Fruit fly (Drosophila melanogaster) whole organism, prepupa: Measurements from ENCODE around the gene CG43137.

Experiments
- Blimp-1 ChIP-seq: fragments of 200-800 bp; sonication (Bioruptor generic); optimal IDR thresholded peaks from 3 replicates; lab custom pipeline; 2017; ENCODE audit warnings: missing biosample characterization, missing genetic modification characterization, mild to moderate bottlenecking, moderate library complexity, missing genetic modification reagents
- CG10631 ChIP-seq: fragments of 200-800 bp; sonication (Bioruptor generic); optimal IDR thresholded peaks from 2 replicates; lab custom pipeline; 2016; ENCODE audit warnings: missing biosample characterization, missing genetic modification characterization
- CG10669 ChIP-seq: fragments of 200-800 bp; sonication (Bioruptor generic); optimal IDR thresholded peaks from 3 replicates; lab custom pipeline; 2018; ENCODE audit warnings: missing biosample characterization, mild to moderate bottlenecking, missing genetic modification characterization, moderate library complexity
- CG11294 ChIP-seq: fragments of 200-800 bp; sonication (Bioruptor generic); IDR thresholded peaks from 2 replicates; pipeline ENCODE4 v1.3.6; 2022; ENCODE audit warnings: missing biosample characterization, missing genetic modification characterization
- CG11762 ChIP-seq: fragments of 200-800 bp; sonication (Bioruptor generic); optimal IDR thresholded peaks from 3 replicates; lab custom pipeline; 2016; ENCODE audit warnings: missing biosample characterization, missing genetic modification characterization; ENCODE audit not compliant: insufficient read depth
- CG11902 ChIP-seq: fragments of 200-800 bp; sonication (Bioruptor generic); optimal IDR thresholded peaks from 3 replicates; lab custom pipeline; 2016; ENCODE audit warnings: missing biosample characterization, missing genetic modification characterization
- CG16779 ChIP-seq: fragments of 200-800 bp; sonication (Bioruptor generic); optimal IDR thresholded peaks from 3 replicates; lab custom pipeline; 2017; ENCODE audit warnings: missing biosample characterization, mild to moderate bottlenecking, missing genetic modification characterization
- CG3032 ChIP-seq: fragments of 200-800 bp; optimal IDR thresholded peaks from 2 replicates; lab custom pipeline; 2019; ENCODE audit warnings: missing biosample characterization, mild to moderate bottlenecking, missing genetic modification characterization, moderate library complexity
- CG31627 ChIP-seq: fragments of 200-800 bp; sonication (Bioruptor generic); optimal IDR thresholded peaks from 3 replicates; lab custom pipeline; 2016; ENCODE audit warnings: missing biosample characterization, missing genetic modification characterization
- CG32006 ChIP-seq: fragments of 200-800 bp; sonication (Bioruptor generic); optimal IDR thresholded peaks from 3 replicates; lab custom pipeline; 2017; ENCODE audit warnings: missing biosample characterization, mild to moderate bottlenecking, missing genetic modification characterization
- CG34406 ChIP-seq: fragments of 200-800 bp; sonication (Bioruptor generic); optimal IDR thresholded peaks from 3 replicates; lab custom pipeline; 2016; ENCODE audit warnings: missing biosample characterization, missing genetic modification characterization
- CG3919 ChIP-seq: fragments of 200-800 bp; sonication (Bioruptor generic); optimal IDR thresholded peaks from 3 replicates; lab custom pipeline; 2016; ENCODE audit warnings: missing biosample characterization, missing genetic modification characterization
- CG6163 ChIP-seq: fragments of 200-800 bp; sonication (Bioruptor generic); IDR thresholded peaks from 3 replicates; pipeline ENCODE4 v1.3.6; 2022; ENCODE audit warnings: missing biosample characterization, missing genetic modification characterization
- CG6808 ChIP-seq: fragments of 200-800 bp; sonication (Bioruptor generic); optimal IDR thresholded peaks from 3 replicates; lab custom pipeline; 2017; ENCODE audit warnings: missing biosample characterization, missing genetic modification characterization, mild to moderate bottlenecking, moderate library complexity, missing genetic modification reagents
- CG6854 ChIP-seq: fragments of 200-800 bp; sonication (Bioruptor generic); optimal IDR thresholded peaks from 2 replicates; lab custom pipeline; 2017; ENCODE audit warnings: missing biosample characterization, mild to moderate bottlenecking, missing genetic modification characterization
- CG9139 ChIP-seq: fragments of 200-800 bp; sonication (Bioruptor generic); optimal IDR thresholded peaks from 3 replicates; lab custom pipeline; 2017; ENCODE audit warnings: missing biosample characterization, mild to moderate bottlenecking, missing genetic modification characterization
- Eip75B ChIP-seq: fragments of 200-800 bp; sonication (Bioruptor generic); optimal IDR thresholded peaks from 3 replicates; lab custom pipeline; 2016; ENCODE audit warnings: missing biosample characterization, missing genetic modification characterization
- Eip78C ChIP-seq: fragments of 200-800 bp; sonication (Bioruptor generic); peaks from one replicate; lab custom pipeline; 2016; ENCODE audit warnings: missing biosample characterization, missing genetic modification characterization
- Eip93F ChIP-seq: fragments of 200-800 bp; sonication (Bioruptor generic); optimal IDR thresholded peaks from 2 replicates; lab custom pipeline; 2016; ENCODE audit warnings: missing biosample characterization, mild to moderate bottlenecking, missing genetic modification characterization
- Ets21C ChIP-seq: fragments of 200-800 bp; sonication (Bioruptor generic); optimal IDR thresholded peaks from 3 replicates; lab custom pipeline; 2016; ENCODE audit warnings: missing biosample characterization, missing genetic modification characterization
- Ets96B ChIP-seq: fragments of 200-800 bp; optimal IDR thresholded peaks from 2 replicates; lab custom pipeline; 2019; ENCODE audit warnings: missing biosample characterization, mild to moderate bottlenecking, missing genetic modification characterization, moderate library complexity
- Gug ChIP-seq: fragments of 200-800 bp; sonication (Bioruptor generic); IDR thresholded peaks from 2 replicates; pipeline ENCODE4 v1.3.6; 2022; ENCODE audit warnings: missing biosample characterization, missing genetic modification characterization
- Hr38 ChIP-seq: sonication (Bioruptor generic); optimal IDR thresholded peaks from 2 replicates; lab custom pipeline; 2016; ENCODE audit warnings: missing biosample characterization, missing genetic modification characterization
- Hr4 ChIP-seq: fragments of 200-800 bp; sonication (Bioruptor generic); optimal IDR thresholded peaks from 3 replicates; lab custom pipeline; 2016; ENCODE audit warnings: missing biosample characterization, missing genetic modification characterization
- Lpt ChIP-seq: fragments of 200-800 bp; sonication (Bioruptor generic); optimal IDR thresholded peaks from 3 replicates; lab custom pipeline; 2016; ENCODE audit warnings: missing biosample characterization, missing genetic modification characterization
- Met ChIP-seq: fragments of 200-800 bp; sonication (Bioruptor generic); optimal IDR thresholded peaks from 3 replicates; lab custom pipeline; 2016; ENCODE audit warnings: missing biosample characterization, missing genetic modification characterization
- OdsH ChIP-seq: fragments of 200-800 bp; sonication (Bioruptor generic); optimal IDR thresholded peaks from 3 replicates; lab custom pipeline; 2016; ENCODE audit warnings: missing biosample characterization, missing genetic modification characterization
- Smox ChIP-seq: fragments of 200-800 bp; sonication (Bioruptor generic); optimal IDR thresholded peaks from 3 replicates; lab custom pipeline; 2016; ENCODE audit warnings: missing biosample characterization, missing genetic modification characterization
- Sox102F ChIP-seq: fragments of 200-800 bp; sonication (Bioruptor generic); optimal IDR thresholded peaks from 2 replicates; lab custom pipeline; 2016; ENCODE audit warnings: missing biosample characterization, mild to moderate bottlenecking, missing genetic modification characterization
- Sox14 ChIP-seq: fragments of 200-800 bp; sonication (Bioruptor generic); optimal IDR thresholded peaks from 3 replicates; lab custom pipeline; 2016; ENCODE audit warnings: missing biosample characterization, missing genetic modification characterization
- Sox15 ChIP-seq: fragments of 200-800 bp; sonication (Bioruptor generic); optimal IDR thresholded peaks from 3 replicates; lab custom pipeline; 2016; ENCODE audit warnings: missing biosample characterization, missing genetic modification characterization
- achi ChIP-seq: fragments of 200-800 bp; sonication (Bioruptor generic); optimal IDR thresholded peaks from 3 replicates; lab custom pipeline; 2016; ENCODE audit warnings: missing biosample characterization, missing genetic modification characterization
- cyc ChIP-seq: fragments of 200-800 bp; sonication (Bioruptor generic); optimal IDR thresholded peaks from 3 replicates; lab custom pipeline; 2016; ENCODE audit warnings: missing biosample characterization, missing genetic modification characterization
- dac ChIP-seq: fragments of 200-800 bp; sonication (Bioruptor generic); optimal IDR thresholded peaks from 2 replicates; lab custom pipeline; 2017; ENCODE audit warnings: missing biosample characterization, mild to moderate bottlenecking, missing genetic modification characterization
- dsx ChIP-seq: fragments of 200-800 bp; optimal IDR thresholded peaks from 3 replicates; lab custom pipeline; 2019; ENCODE audit warnings: missing biosample characterization, mild to moderate bottlenecking, missing genetic modification characterization, moderate library complexity; ENCODE audit not compliant: poor library complexity, severe bottlenecking
- eg ChIP-seq: fragments of 200-800 bp; sonication (Bioruptor generic); IDR thresholded peaks from 3 replicates; pipeline ENCODE4 v1.3.6; 2022; ENCODE audit warnings: missing biosample characterization, missing genetic modification characterization
- fd59A ChIP-seq: fragments of 200-800 bp; sonication (Bioruptor generic); optimal IDR thresholded peaks from 2 replicates; lab custom pipeline; 2017; ENCODE audit warnings: missing biosample characterization, mild to moderate bottlenecking, missing genetic modification characterization, missing genetic modification reagents
- pdm3 ChIP-seq: fragments of 200-800 bp; sonication (Bioruptor generic); optimal IDR thresholded peaks from 3 replicates; lab custom pipeline; 2016; ENCODE audit warnings: missing biosample characterization, missing genetic modification characterization
- salr ChIP-seq, 2 experiments: fragments of 200-800 bp; sonication (Bioruptor generic); optimal IDR thresholded peaks; 3 replicates each; lab custom pipeline; 2016 to 2018; ENCODE audit warnings: missing biosample characterization in 2 of 2, missing genetic modification characterization in 2 of 2, mild to moderate bottlenecking in 1 of 2
- spab ChIP-seq: fragments of 200-800 bp; sonication (Bioruptor generic); optimal IDR thresholded peaks from 2 replicates; lab custom pipeline; 2017; ENCODE audit warnings: missing biosample characterization, mild to moderate bottlenecking, missing genetic modification characterization, missing genetic modification reagents
- ss ChIP-seq, 2 experiments: fragments of 200-800 bp; sonication (Bioruptor generic); optimal IDR thresholded peaks; 2 replicates in 1 of 2; 3 replicates in 1 of 2; lab custom pipeline; 2017 to 2018; ENCODE audit warnings: mild to moderate bottlenecking in 2 of 2, missing biosample characterization in 2 of 2, missing genetic modification characterization in 2 of 2, moderate library complexity in 1 of 2

Gene CG43137

DNA sequence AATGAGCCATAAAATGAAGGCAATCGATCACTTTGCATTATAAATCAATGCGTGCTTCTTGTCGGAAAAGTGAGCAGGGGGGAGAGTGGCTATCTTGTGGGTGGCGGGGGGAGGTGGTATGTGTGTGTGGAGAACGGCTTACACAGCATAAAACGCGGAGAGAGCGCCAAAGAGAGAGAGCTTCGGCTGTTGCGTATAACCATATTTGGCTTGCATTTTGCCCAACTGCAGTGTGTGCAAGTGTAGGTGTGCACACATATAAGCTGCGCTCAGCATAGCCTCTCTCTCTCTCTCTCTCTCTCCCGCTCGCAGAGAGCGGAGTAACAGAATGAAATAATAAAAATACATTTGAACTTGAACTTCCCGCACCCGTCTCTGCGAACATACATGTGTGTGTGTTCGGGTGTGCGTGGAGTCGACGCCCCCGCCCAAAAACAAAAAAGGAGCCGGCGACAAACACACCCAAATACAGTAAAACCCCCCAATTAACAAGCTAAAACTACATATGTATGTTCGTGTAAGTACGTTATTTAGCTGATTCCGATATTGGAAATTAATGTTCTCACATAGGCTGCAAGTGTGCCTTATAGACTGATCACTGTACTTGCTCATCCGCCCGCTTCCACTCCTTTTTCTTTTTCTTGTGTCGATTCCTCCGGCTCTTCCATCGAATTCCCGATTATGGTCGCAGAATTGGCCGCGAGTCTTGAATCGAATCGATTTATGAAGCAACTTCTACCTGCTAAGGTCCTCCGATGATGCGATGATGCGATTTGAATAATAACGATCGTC, 22.0 kb upstream of the CG43137 start (continued):
- peak; percentile 62 for TF ChIP-seq Lpt
- TF ChIP-seq CG6163 (GFP tag; lab: Robert Waterston, UW): peak; percentile 89
- TF ChIP-seq CG6854 (GFP tag; lab: Kevin White, UChicago): peak; percentile 78
- peak; percentile 90 for TF ChIP-seq CG31627 (GFP tag; lab: Kevin White, UChicago)
- peak; percentile 64 for TF ChIP-seq CG16779 (tag; lab: Kevin White, UChicago)
- TF ChIP-seq Eip78C (GFP tag; lab: Kevin White, UChicago): peak; percentile 93
- TF ChIP-seq eg (GFP tag; lab: Robert Waterston, UW): peak; percentile 69
- peak; percentile 42 for TF ChIP-seq Eip93F (GFP tag; lab: Kevin White, UChicago)
- peak; percentile 59 for TF ChIP-seq Gug (GFP tag; lab: Robert Waterston, UW)
- peak; percentile 89 for TF ChIP-seq CG3919 (GFP tag; lab: Kevin White, UChicago)

DNA sequence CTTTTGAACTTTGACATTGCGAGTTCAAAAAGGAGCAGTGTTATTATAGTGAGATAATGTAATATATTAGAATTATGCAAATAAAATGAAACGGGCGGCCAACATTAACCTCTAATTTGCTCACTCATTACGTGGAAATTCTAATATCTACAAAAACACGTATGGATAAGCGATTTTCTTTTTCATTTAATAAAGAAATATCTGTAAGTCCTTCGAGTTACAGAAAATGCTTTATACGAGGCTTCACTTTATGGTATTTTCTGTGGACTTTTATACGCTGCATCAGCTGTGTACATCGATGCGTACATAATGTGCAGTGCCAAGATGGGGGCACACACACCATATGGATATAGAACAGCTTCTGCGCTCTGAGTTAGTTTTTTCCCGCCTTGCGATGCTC, 21.0 kb upstream of the CG43137 start:
- no peak for TF ChIP-seq Ets21C (GFP tag; lab: Kevin White, UChicago)
- TF ChIP-seq ss (GFP tag; optimal IDR thresholded peaks at IDR 0.05; lab: Kevin White, UChicago): peak in 1 of 2 experiments; percentile 23
- TF ChIP-seq CG11762 (GFP tag; lab: Kevin White, UChicago): no peak
- TF ChIP-seq dsx (GFP tag; lab: Kevin White, UChicago): no peak
- TF ChIP-seq CG11294: no peak
- peak; percentile 24 for TF ChIP-seq Ets96B
- no peak for TF ChIP-seq fd59A (GFP tag; lab: Kevin White, UChicago)
- TF ChIP-seq Smox (GFP tag; lab: Kevin White, UChicago): no peak
- no peak for TF ChIP-seq CG32006 (GFP tag; lab: Kevin White, UChicago)
- no peak for TF ChIP-seq Gug (GFP tag; lab: Robert Waterston, UW)
- TF ChIP-seq Blimp-1 (GFP tag; lab: Kevin White, UChicago): no peak
- TF ChIP-seq CG10669: peak; percentile 8
- TF ChIP-seq Hr38 (GFP tag; lab: Kevin White, UChicago): no peak
- no peak for TF ChIP-seq dac
- TF ChIP-seq Met (GFP tag; lab: Kevin White, UChicago): peak; percentile 14
- TF ChIP-seq CG10631 (GFP tag; lab: Kevin White, UChicago): no peak
- TF ChIP-seq salr (GFP tag; optimal IDR thresholded peaks at IDR 0.05; lab: Kevin White, UChicago): no peak
- no peak for TF ChIP-seq CG6163 (GFP tag; lab: Robert Waterston, UW)
- TF ChIP-seq CG3032 (tag; lab: Kevin White, UChicago): no peak
- TF ChIP-seq Eip93F (GFP tag; lab: Kevin White, UChicago): no peak
- TF ChIP-seq pdm3: peak; percentile 21
- TF ChIP-seq spab (GFP tag; lab: Kevin White, UChicago): no peak
- no peak for TF ChIP-seq Lpt
- TF ChIP-seq cyc (GFP tag; lab: Kevin White, UChicago): no peak
- TF ChIP-seq Eip75B (GFP tag; lab: Kevin White, UChicago): no peak
- TF ChIP-seq CG6808: no peak
- peak; percentile 51 for TF ChIP-seq Eip78C (GFP tag; lab: Kevin White, UChicago)
- TF ChIP-seq Hr4: no peak
- no peak for TF ChIP-seq CG9139
- no peak for TF ChIP-seq Sox15 (GFP tag; lab: Kevin White, UChicago)
- TF ChIP-seq eg (GFP tag; lab: Robert Waterston, UW): no peak
- TF ChIP-seq OdsH: no peak
- TF ChIP-seq achi (GFP tag; lab: Kevin White, UChicago): no peak

dm6 chrX:5885521-5885920, 20.6 kb upstream of the CG43137 start:
- no peak for TF ChIP-seq Sox102F (GFP tag; lab: Kevin White, UChicago)
- TF ChIP-seq dsx (GFP tag; lab: Kevin White, UChicago): no peak
- no peak for TF ChIP-seq achi (GFP tag; lab: Kevin White, UChicago)
- TF ChIP-seq CG34406 (GFP tag; lab: Kevin White, UChicago): no peak
- no peak for TF ChIP-seq Ets96B
- no peak for TF ChIP-seq CG10669
- TF ChIP-seq CG11902 (GFP tag; lab: Kevin White, UChicago): no peak
- TF ChIP-seq Sox14 (GFP tag; lab: Kevin White, UChicago): no peak
- no peak for TF ChIP-seq Eip75B (GFP tag; lab: Kevin White, UChicago)
- no peak for TF ChIP-seq CG11294
- no peak for TF ChIP-seq Ets21C (GFP tag; lab: Kevin White, UChicago)
- TF ChIP-seq Blimp-1 (GFP tag; lab: Kevin White, UChicago): no peak
- TF ChIP-seq pdm3: no peak
